Worm (Caenorhabditis elegans) whole organism, L1 larva: ENCODE data around the gene srw-84.

Experiments used
- ceh-82 ChIP-seq, 3 experiments: fragments of 150-350 bp in 1 of 3; sonication (generic microtip) in 2 of 3; optimal IDR thresholded peaks; 2 replicates each; lab custom pipeline; 2014 to 2017; ENCODE audit warnings: missing biosample characterization in 3 of 3, missing genetic modification characterization in 3 of 3
- lsy-2 ChIP-seq, 2 experiments: fragments of 150-350 bp; optimal IDR thresholded peaks; 2 replicates each; lab custom pipeline; 2014; ENCODE audit warnings: missing biosample characterization in 2 of 2, missing genetic modification characterization in 2 of 2
- xbp-1 ChIP-seq: sonication (generic microtip); optimal IDR thresholded peaks from 2 replicates; lab custom pipeline; 2016; ENCODE audit warnings: missing genetic modification characterization, missing compliant biosample characterization

DNA sequence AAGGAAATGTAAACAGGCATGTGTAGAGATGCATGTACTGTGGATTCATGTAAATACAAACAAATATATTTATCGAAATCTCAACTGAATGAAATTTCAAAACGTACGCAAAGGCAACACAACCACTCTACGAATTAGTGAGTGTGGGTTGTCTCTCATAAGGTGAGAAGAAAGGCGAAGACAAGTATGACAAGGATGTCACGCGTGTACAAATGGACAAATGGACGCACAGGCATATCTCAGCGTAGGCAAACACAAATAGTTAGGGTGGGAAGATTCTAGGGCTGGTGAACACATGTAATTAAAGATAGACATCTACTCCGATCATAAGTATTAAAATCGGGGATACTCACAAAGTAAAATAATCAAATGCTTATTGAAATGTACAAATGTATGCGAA is 47.0 kb downstream of the srw-84 start:
- no peak for TF ChIP-seq xbp-1 (tag; lab: Kevin White, UChicago)
- TF ChIP-seq ceh-82 (tag; optimal IDR thresholded peaks at IDR 0.05; lab: Kevin White, UChicago): no peak
- no peak for TF ChIP-seq lsy-2 (tag; optimal IDR thresholded peaks at IDR 0.05; lab: Kevin White, UChicago)
